Fruit fly (Drosophila melanogaster): Measurements from ENCODE around the gene CG14325.

Gene CG14325

DNA sequence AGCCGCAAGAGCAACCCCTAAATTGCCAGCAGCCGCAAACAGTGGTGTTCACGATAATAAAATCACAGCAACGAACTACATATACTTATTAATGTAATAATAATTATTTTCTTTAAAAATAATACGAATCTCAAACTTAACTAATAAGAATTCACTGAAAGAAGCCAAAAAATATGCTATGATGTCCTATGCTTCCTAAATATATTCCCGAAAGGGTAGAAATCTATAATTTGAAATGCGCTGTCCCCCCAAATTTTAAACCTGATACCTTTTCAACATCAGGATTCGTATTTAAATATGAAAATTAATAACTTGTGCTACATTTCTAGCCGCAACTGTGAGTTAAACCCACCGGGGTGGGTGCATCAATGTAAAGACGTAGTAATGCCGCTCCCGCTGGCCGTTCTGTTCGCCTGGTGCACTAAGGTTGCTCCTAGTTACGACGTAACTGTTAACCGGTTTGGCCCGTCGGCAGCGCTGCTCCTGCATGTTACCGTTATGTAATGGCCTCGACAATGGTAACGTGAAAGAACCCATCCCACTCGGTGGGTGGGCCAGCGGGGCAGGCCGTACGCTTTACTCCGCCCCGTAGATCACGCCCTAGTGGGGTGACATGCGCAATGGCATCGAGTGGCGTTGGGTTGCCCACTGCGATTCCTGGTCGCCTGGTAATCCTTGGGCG, 22.6 kb upstream of the CG14325 start (continued):
- peak; percentile 34; the same call in 1 of the 2 replicates for TF ChIP-seq sob (GFP tag; IDR thresholded peaks at IDR 0.05)
- peak; percentile 72 for TF ChIP-seq CG4820 (GFP tag; optimal IDR thresholded peaks at IDR 0.05)
- no peak for TF ChIP-seq ERR (GFP tag; optimal IDR thresholded peaks at IDR 0.05)
- TF ChIP-seq CG5245 (GFP tag; optimal IDR thresholded peaks at IDR 0.05) = no peak
- TF ChIP-seq CG8281 (tag; optimal IDR thresholded peaks at IDR 0.05) = peak; percentile 69
- peak; percentile 26; the same call in 1 of the 3 replicates for TF ChIP-seq B-H1 (GFP tag; IDR thresholded peaks at IDR 0.05)
- no peak for TF ChIP-seq Taf1 (GFP tag; IDR thresholded peaks at IDR 0.05)
- peak; percentile 84 for TF ChIP-seq crol (GFP tag; IDR thresholded peaks at IDR 0.05)
- no peak for TF ChIP-seq MESR4 (GFP tag; optimal IDR thresholded peaks at IDR 0.05)
- TF ChIP-seq Mes4 (GFP tag; optimal IDR thresholded peaks at IDR 0.05) = no peak
- peak; percentile 46 for TF ChIP-seq esg (GFP tag; conservative IDR thresholded peaks at IDR 0.05)
- TF ChIP-seq CG3838 (GFP tag; optimal IDR thresholded peaks at IDR 0.05) = no peak
- no peak for TF ChIP-seq Dref (GFP tag; IDR thresholded peaks at IDR 0.05)
- no peak for TF ChIP-seq H15 (GFP tag; IDR thresholded peaks at IDR 0.05)
- peak; percentile 95 for TF ChIP-seq CG7556 (GFP tag; optimal IDR thresholded peaks at IDR 0.05)
- TF ChIP-seq sens-2 (GFP tag; IDR thresholded peaks at IDR 0.05) = no peak
- no peak for TF ChIP-seq her (GFP tag; optimal IDR thresholded peaks at IDR 0.05)
- TF ChIP-seq Usf (GFP tag; optimal IDR thresholded peaks at IDR 0.05) = peak; percentile 78
- peak; percentile 79 for TF ChIP-seq CG17568 (GFP tag; optimal IDR thresholded peaks at IDR 0.05)
- TF ChIP-seq bigmax (GFP tag; optimal IDR thresholded peaks at IDR 0.05) = no peak
- peak; percentile 85 for TF ChIP-seq CG10267 (tag; optimal IDR thresholded peaks at IDR 0.05)
- peak; percentile 97 for TF ChIP-seq CG11696 (GFP tag; IDR thresholded peaks at IDR 0.05)
- peak; percentile 72 for TF ChIP-seq CG2875 (GFP tag; optimal IDR thresholded peaks at IDR 0.05)
- no peak for TF ChIP-seq Awh (GFP tag; IDR thresholded peaks at IDR 0.05)
- TF ChIP-seq sqz (GFP tag; optimal IDR thresholded peaks at IDR 0.05) = peak; percentile 82
- TF ChIP-seq CG10654 (GFP tag; optimal IDR thresholded peaks at IDR 0.05) = peak; percentile 59
- peak; percentile 70 for TF ChIP-seq D19B (GFP tag; optimal IDR thresholded peaks at IDR 0.05)
- TF ChIP-seq CG7963 (GFP tag; IDR thresholded peaks at IDR 0.05; ENCODE audit: partially characterized antibody) = no peak
- TF ChIP-seq Doc3 (GFP tag; IDR thresholded peaks at IDR 0.05; ENCODE audit: partially characterized antibody) = no peak
- no peak; the same call in 2 of the 3 replicates for TF ChIP-seq CG14050 (GFP tag; IDR thresholded peaks at IDR 0.05)
- peak; percentile 5 for TF ChIP-seq D (optimal IDR thresholded peaks at IDR 0.05)
- TF ChIP-seq D (GFP tag; optimal IDR thresholded peaks at IDR 0.05) = peak; percentile 84
- TF ChIP-seq Bgb (GFP tag; IDR thresholded peaks at IDR 0.05; ENCODE audit: partially characterized antibody) = peak; percentile 55; the same call in 1 of the 2 replicates
- TF ChIP-seq Side (GFP tag; optimal IDR thresholded peaks at IDR 0.05) = no peak
- peak; percentile 17 to 84 for TF ChIP-seq Hr51 (GFP tag; optimal IDR thresholded peaks at IDR 0.05)
- no peak for TF ChIP-seq Sry-δ (GFP tag; optimal IDR thresholded peaks at IDR 0.05)
- TF ChIP-seq pum (GFP tag; optimal IDR thresholded peaks at IDR 0.05) = peak; percentile 26
- TF ChIP-seq ac (GFP tag; optimal IDR thresholded peaks at IDR 0.05) = peak; percentile 88
- TF ChIP-seq ci (GFP tag; IDR thresholded peaks at IDR 0.05) = peak; percentile 17; the same call in 1 of the 3 replicates
- TF ChIP-seq wdn (GFP tag; IDR thresholded peaks at IDR 0.05) = no peak; the same call in 1 of the 2 replicates
- TF ChIP-seq bcd (GFP tag; optimal IDR thresholded peaks at IDR 0.05) = peak; percentile 82
- peak; percentile 48; the same call in 1 of the 2 replicates for TF ChIP-seq klu (GFP tag; IDR thresholded peaks at IDR 0.05)
- 0 out of 2 replicates have a peak, but pooled peaks have one; percentile 40 for TF ChIP-seq NFAT (GFP tag; IDR thresholded peaks at IDR 0.05)
- peak; percentile 94 for TF ChIP-seq CG2678 (tag; optimal IDR thresholded peaks at IDR 0.05)
- no peak for TF ChIP-seq z (GFP tag; IDR thresholded peaks at IDR 0.05)
- TF ChIP-seq CG6272 (GFP tag; IDR thresholded peaks at IDR 0.05) = peak; percentile 33; the same call in 1 of the 2 replicates
- no peak for TF ChIP-seq pfk (GFP tag; optimal IDR thresholded peaks at IDR 0.05)
- peak; percentile 91 for TF ChIP-seq CG11504 (tag; optimal IDR thresholded peaks at IDR 0.05)
- peak; percentile 54 for TF ChIP-seq CG14014 (GFP tag; IDR thresholded peaks at IDR 0.05)
- TF ChIP-seq zen (tag; optimal IDR thresholded peaks at IDR 0.05) = peak; percentile 87
